Fruit fly (Drosophila melanogaster): ENCODE data around the gene QC.

Gene QC

DNA sequence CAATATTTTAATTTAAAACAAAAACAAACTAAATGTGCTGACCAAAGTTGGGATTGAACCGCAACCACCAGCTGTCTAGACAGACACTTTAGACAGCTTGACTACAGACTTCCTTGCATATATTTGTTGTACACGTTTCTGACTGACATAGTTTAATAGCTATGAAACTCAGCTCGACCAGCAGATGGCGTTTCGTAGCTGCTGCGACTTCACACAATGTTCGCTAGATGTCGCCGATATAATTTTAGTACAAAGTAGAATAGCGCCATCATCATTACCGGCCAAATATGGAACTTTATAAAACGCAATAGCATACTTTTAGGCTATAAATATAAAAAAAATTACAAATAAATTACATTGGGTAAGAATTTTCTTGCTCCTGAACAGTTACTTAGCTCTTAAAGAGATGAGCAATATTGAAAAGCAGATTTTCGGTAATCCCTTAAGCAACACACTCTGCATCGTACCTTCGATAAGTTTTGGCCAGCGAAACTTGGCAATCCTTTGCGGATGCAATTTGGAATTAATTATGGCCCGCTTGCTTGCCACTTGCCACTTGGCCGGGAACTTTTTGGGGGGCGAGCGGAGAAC is 32.5 kb downstream of the QC start:
- TF ChIP-seq Lpt (GFP tag; optimal IDR thresholded peaks at IDR 0.05) (no peak), Eip75B (GFP tag; optimal IDR thresholded peaks at IDR 0.05) (no peak), dac (GFP tag; optimal IDR thresholded peaks at IDR 0.05) (no peak), Blimp-1 (GFP tag; optimal IDR thresholded peaks at IDR 0.05) (no peak), pdm3 (GFP tag; optimal IDR thresholded peaks at IDR 0.05) (peak; percentile 8), CG32006 (GFP tag; optimal IDR thresholded peaks at IDR 0.05) (no peak), Sox102F (GFP tag; optimal IDR thresholded peaks at IDR 0.05) (no peak), Sox14 (GFP tag; optimal IDR thresholded peaks at IDR 0.05) (peak; percentile 7), CG8632 (GFP tag; optimal IDR thresholded peaks at IDR 0.05) (no peak), Hr39 (GFP tag; optimal IDR thresholded peaks at IDR 0.05) (peak; percentile 63), CG7368 (GFP tag; optimal IDR thresholded peaks at IDR 0.05) (peak; percentile 27), Ets96B (tag; optimal IDR thresholded peaks at IDR 0.05) (no peak), CG10631 (GFP tag; optimal IDR thresholded peaks at IDR 0.05) (no peak), CG15336 (GFP tag; IDR thresholded peaks at IDR 0.05) (no peak), fd59A (GFP tag; optimal IDR thresholded peaks at IDR 0.05) (no peak), CG6276 (GFP tag; optimal IDR thresholded peaks at IDR 0.05) (no peak), svp (GFP tag) (peak; percentile 57), OdsH (GFP tag; optimal IDR thresholded peaks at IDR 0.05) (peak; percentile 34), CG11294 (GFP tag; IDR thresholded peaks at IDR 0.05) (no peak), CG31627 (GFP tag; optimal IDR thresholded peaks at IDR 0.05) (peak; percentile 66), acj6 (GFP tag; optimal IDR thresholded peaks at IDR 0.05) (peak; percentile 12), fkh (GFP tag; optimal IDR thresholded peaks at IDR 0.05) (no peak), Eip78C (GFP tag) (no peak), lz (GFP tag; optimal IDR thresholded peaks at IDR 0.05) (no peak), cyc (GFP tag; optimal IDR thresholded peaks at IDR 0.05) (peak; percentile 88), Gug (GFP tag; IDR thresholded peaks at IDR 0.05) (no peak), CG6808 (GFP tag; optimal IDR thresholded peaks at IDR 0.05) (peak; percentile 19), CG1621 (tag; optimal IDR thresholded peaks at IDR 0.05) (no peak), ss (GFP tag; optimal IDR thresholded peaks at IDR 0.05) (no peak), CG34406 (GFP tag; optimal IDR thresholded peaks at IDR 0.05) (no peak), Met (GFP tag; optimal IDR thresholded peaks at IDR 0.05) (peak; percentile 58), CG3919 (GFP tag; optimal IDR thresholded peaks at IDR 0.05) (peak; percentile 67), CG9139 (GFP tag; optimal IDR thresholded peaks at IDR 0.05) (no peak), Smox (GFP tag; optimal IDR thresholded peaks at IDR 0.05) (peak; percentile 35), dsx (GFP tag; optimal IDR thresholded peaks at IDR 0.05; ENCODE audit: poor library complexity, severe bottlenecking) (no peak), fd85E (GFP tag; optimal IDR thresholded peaks at IDR 0.05) (no peak), CG3032 (tag; optimal IDR thresholded peaks at IDR 0.05) (no peak), CG4318 (GFP tag; optimal IDR thresholded peaks at IDR 0.05) (no peak), CG8119 (GFP tag; IDR thresholded peaks at IDR 0.05) (no peak), Hr4 (GFP tag; optimal IDR thresholded peaks at IDR 0.05) (no peak), topi (GFP tag; optimal IDR thresholded peaks at IDR 0.05) (no peak), spab (GFP tag; optimal IDR thresholded peaks at IDR 0.05) (no peak), Sox15 (GFP tag; optimal IDR thresholded peaks at IDR 0.05) (peak; percentile 15), Eip93F (GFP tag; optimal IDR thresholded peaks at IDR 0.05) (no peak), CG16779 (tag; optimal IDR thresholded peaks at IDR 0.05) (no peak), CG11762 (GFP tag; optimal IDR thresholded peaks at IDR 0.05; ENCODE audit: insufficient read depth) (no peak), esn (GFP tag; optimal IDR thresholded peaks at IDR 0.05) (no peak), salr (GFP tag; optimal IDR thresholded peaks at IDR 0.05) (no peak), eg (GFP tag; IDR thresholded peaks at IDR 0.05) (peak; percentile 12; the same call in 1 of the 3 replicates), CG8319 (GFP tag; optimal IDR thresholded peaks at IDR 0.05) (no peak), net (GFP tag; optimal IDR thresholded peaks at IDR 0.05) (no peak), CG6792 (GFP tag; optimal IDR thresholded peaks at IDR 0.05) (no peak)
